Fruit fly (Drosophila melanogaster) whole organism, embryonic: ENCODE measurements around the gene ebo.

Experiments
- CG1024 ChIP-seq: fragments of 200-800 bp; sonication (Bioruptor generic); IDR thresholded peaks from 2 replicates; pipeline ENCODE4 v1.3.6; 2022; ENCODE audit warnings: missing biosample characterization, missing genetic modification characterization
- CG10267 ChIP-seq: fragments of 200-800 bp; sonication (Bioruptor generic); optimal IDR thresholded peaks from 2 replicates; lab custom pipeline; 2018; ENCODE audit warnings: missing biosample characterization, mild to moderate bottlenecking, missing genetic modification characterization, moderate library complexity
- CG10274 ChIP-seq: fragments of 200-800 bp; sonication (Bioruptor generic); optimal IDR thresholded peaks from 3 replicates; lab custom pipeline; 2017; ENCODE audit warnings: missing biosample characterization, mild to moderate bottlenecking, missing genetic modification characterization
- CG10654 ChIP-seq: fragments of 200-800 bp; sonication (Bioruptor generic); optimal IDR thresholded peaks from 2 replicates; lab custom pipeline; 2016; ENCODE audit warnings: missing biosample characterization, missing genetic modification characterization
- CG11456 ChIP-seq: fragments of 200-800 bp; sonication (Bioruptor generic); IDR thresholded peaks from 3 replicates; pipeline ENCODE4 v1.3.6; 2022; ENCODE audit warnings: missing biosample characterization, missing genetic modification characterization
- CG11723 ChIP-seq: fragments of 200-800 bp; sonication (Bioruptor generic); optimal IDR thresholded peaks from 2 replicates; lab custom pipeline; 2017; ENCODE audit warnings: missing biosample characterization, mild to moderate bottlenecking, missing genetic modification characterization
- CG12299 ChIP-seq: fragments of 200-800 bp; sonication (Bioruptor generic); optimal IDR thresholded peaks from 2 replicates; lab custom pipeline; 2018; ENCODE audit warnings: missing biosample characterization, mild to moderate bottlenecking, missing genetic modification characterization
- CG12769 ChIP-seq: fragments of 200-800 bp; sonication (Bioruptor generic); optimal IDR thresholded peaks from 2 replicates; lab custom pipeline; 2019; ENCODE audit warnings: missing biosample characterization, mild to moderate bottlenecking, missing genetic modification characterization, moderate library complexity
- CG13424 ChIP-seq: fragments of 200-800 bp; sonication (Bioruptor generic); optimal IDR thresholded peaks from 2 replicates; lab custom pipeline; 2019; ENCODE audit warnings: missing biosample characterization, mild to moderate bottlenecking, missing genetic modification characterization, moderate library complexity
- CG15073 ChIP-seq: fragments of 200-800 bp; sonication (Bioruptor generic); optimal IDR thresholded peaks from 2 replicates; lab custom pipeline; 2016; ENCODE audit warnings: missing biosample characterization, missing genetic modification characterization
- CG18011 ChIP-seq: fragments of 200-800 bp; sonication (Bioruptor generic); optimal IDR thresholded peaks from 2 replicates; lab custom pipeline; 2017; ENCODE audit warnings: missing biosample characterization, missing genetic modification characterization, mild to moderate bottlenecking, moderate library complexity, missing genotype
- CG18764 ChIP-seq: fragments of 200-800 bp; sonication (Bioruptor generic); optimal IDR thresholded peaks from 3 replicates; lab custom pipeline; 2016; ENCODE audit warnings: missing biosample characterization, missing genetic modification characterization
- CG32772 ChIP-seq: fragments of 200-800 bp; sonication (Bioruptor generic); IDR thresholded peaks from 2 replicates; pipeline ENCODE4 v1.3.6; 2022; ENCODE audit warnings: missing biosample characterization, missing genetic modification characterization
- CG3281 ChIP-seq: fragments of 200-800 bp; sonication (Bioruptor generic); optimal IDR thresholded peaks from 3 replicates; lab custom pipeline; 2017; ENCODE audit warnings: missing biosample characterization, mild to moderate bottlenecking, missing genetic modification characterization
- CG43689 ChIP-seq: fragments of 200-800 bp; sonication (Bioruptor generic); IDR thresholded peaks from 2 replicates; pipeline ENCODE4 v1.3.6; 2022; ENCODE audit warnings: missing biosample characterization, missing genetic modification characterization
- CG4424 ChIP-seq: fragments of 200-800 bp; sonication (Bioruptor generic); optimal IDR thresholded peaks from 3 replicates; lab custom pipeline; 2016; ENCODE audit warnings: missing biosample characterization, missing genetic modification characterization
- CG4617 ChIP-seq: fragments of 200-800 bp; sonication (Bioruptor generic); optimal IDR thresholded peaks from 3 replicates; lab custom pipeline; 2016; ENCODE audit warnings: missing biosample characterization, missing genetic modification characterization, borderline replicate concordance
- CG4730 ChIP-seq: fragments of 200-800 bp; sonication (Bioruptor generic); IDR thresholded peaks from 2 replicates; pipeline ENCODE4 v1.3.6; 2022; ENCODE audit warnings: missing biosample characterization, missing genetic modification characterization
- CG6254 ChIP-seq: fragments of 200-800 bp; sonication (Bioruptor generic); optimal IDR thresholded peaks from 3 replicates; lab custom pipeline; 2017; ENCODE audit warnings: mild to moderate bottlenecking, missing biosample characterization, missing genetic modification reagents, missing genetic modification characterization
- CG8281 ChIP-seq: fragments of 200-800 bp; sonication (Bioruptor generic); optimal IDR thresholded peaks from 2 replicates; lab custom pipeline; 2018; ENCODE audit warnings: missing biosample characterization, mild to moderate bottlenecking, missing genetic modification characterization, moderate library complexity
- CG9215 ChIP-seq: fragments of 200-800 bp; sonication (Bioruptor generic); IDR thresholded peaks from 2 replicates; pipeline ENCODE4 v1.3.6; 2022; ENCODE audit warnings: missing biosample characterization, missing genetic modification characterization
- D19B ChIP-seq: fragments of 200-800 bp; sonication (Bioruptor generic); optimal IDR thresholded peaks from 2 replicates; lab custom pipeline; 2017; ENCODE audit warnings: missing biosample characterization, mild to moderate bottlenecking, missing genetic modification characterization
- Dp ChIP-seq: fragments of 200-800 bp; sonication (Bioruptor generic); optimal IDR thresholded peaks from 2 replicates; lab custom pipeline; 2018; ENCODE audit warnings: missing biosample characterization, mild to moderate bottlenecking, missing genetic modification characterization, moderate library complexity
- Ets65A ChIP-seq: fragments of 200-800 bp; sonication (Bioruptor generic); peaks from one replicate; lab custom pipeline; 2016; ENCODE audit warnings: missing biosample characterization, missing genetic modification characterization
- Hsf ChIP-seq: fragments of 200-800 bp; sonication (Bioruptor generic); optimal IDR thresholded peaks from 3 replicates; lab custom pipeline; 2016; ENCODE audit warnings: missing biosample characterization, missing genetic modification characterization
- NfI ChIP-seq: fragments of 200-800 bp; sonication (Bioruptor generic); optimal IDR thresholded peaks from 3 replicates; lab custom pipeline; 2018; ENCODE audit warnings: missing biosample characterization, mild to moderate bottlenecking, missing genetic modification characterization, moderate library complexity
- Oaz ChIP-seq: fragments of 200-800 bp; sonication (Bioruptor generic); IDR thresholded peaks from 2 replicates; pipeline ENCODE4 v1.3.6; 2022; ENCODE audit warnings: missing biosample characterization, missing genetic modification characterization
- Oli ChIP-seq: fragments of 200-800 bp; sonication (Bioruptor generic); optimal IDR thresholded peaks from 2 replicates; lab custom pipeline; 2018; ENCODE audit warnings: missing biosample characterization, mild to moderate bottlenecking, missing genetic modification characterization, moderate library complexity
- Sox102F ChIP-seq: fragments of 200-800 bp; sonication (Bioruptor generic); optimal IDR thresholded peaks from 2 replicates; lab custom pipeline; 2018; ENCODE audit warnings: missing biosample characterization, mild to moderate bottlenecking, missing genetic modification characterization, moderate library complexity
- ap ChIP-seq: fragments of 200-800 bp; sonication (Bioruptor generic); IDR thresholded peaks from 2 replicates; pipeline ENCODE4 v1.3.6; 2022; ENCODE audit warnings: missing biosample characterization, missing genetic modification characterization
- chn ChIP-seq: fragments of 200-800 bp; sonication (Bioruptor generic); optimal IDR thresholded peaks from 2 replicates; lab custom pipeline; 2016; ENCODE audit warnings: missing biosample characterization, missing genetic modification characterization
- emc ChIP-seq: fragments of 200-800 bp; sonication (Bioruptor generic); optimal IDR thresholded peaks from 2 replicates; lab custom pipeline; 2016; ENCODE audit warnings: missing biosample characterization, missing genetic modification characterization
- fd96Cb ChIP-seq: fragments of 200-800 bp; sonication (Bioruptor generic); optimal IDR thresholded peaks from 2 replicates; lab custom pipeline; 2018; ENCODE audit warnings: missing biosample characterization, mild to moderate bottlenecking, missing genetic modification characterization, moderate library complexity
- gce ChIP-seq: fragments of 200-800 bp; sonication (Bioruptor generic); IDR thresholded peaks from 3 replicates; pipeline ENCODE4 v1.3.6; 2022; ENCODE audit warnings: missing biosample characterization, missing genetic modification characterization
- gsb ChIP-seq: fragments of 200-800 bp; sonication (Bioruptor generic); IDR thresholded peaks from 2 replicates; pipeline ENCODE4 v1.3.6; 2022; ENCODE audit warnings: missing biosample characterization, missing genetic modification characterization
- hbn ChIP-seq: fragments of 200-800 bp; sonication (Bioruptor generic); IDR thresholded peaks from 2 replicates; pipeline ENCODE4 v1.3.6; 2022; ENCODE audit warnings: missing biosample characterization, missing genetic modification characterization; ENCODE audit not compliant: partially characterized antibody
- her ChIP-seq: fragments of 200-800 bp; sonication (Bioruptor generic); optimal IDR thresholded peaks from 2 replicates; lab custom pipeline; 2016; ENCODE audit warnings: missing biosample characterization, missing genetic modification characterization
- jigr1 ChIP-seq: fragments of 200-800 bp; sonication (Bioruptor generic); IDR thresholded peaks from 3 replicates; pipeline ENCODE4 v1.3.6; 2022; ENCODE audit warnings: missing biosample characterization, missing genetic modification characterization
- lbe ChIP-seq: fragments of 200-800 bp; sonication (Bioruptor generic); optimal IDR thresholded peaks from 2 replicates; lab custom pipeline; 2016; ENCODE audit warnings: missing biosample characterization, mild to moderate bottlenecking, missing genetic modification characterization
- lilli ChIP-seq: fragments of 200-800 bp; sonication (Bioruptor generic); optimal IDR thresholded peaks from 3 replicates; lab custom pipeline; 2016; ENCODE audit warnings: missing biosample characterization, missing genetic modification characterization
- maf-S ChIP-seq: fragments of 200-800 bp; sonication (Bioruptor generic); optimal IDR thresholded peaks from 2 replicates; lab custom pipeline; 2016; ENCODE audit warnings: missing biosample characterization, missing genetic modification characterization
- pb ChIP-seq: fragments of 200-800 bp; sonication (Bioruptor generic); optimal IDR thresholded peaks from 3 replicates; lab custom pipeline; 2016; ENCODE audit warnings: missing biosample characterization, missing genetic modification characterization
- pros ChIP-seq: fragments of 200-800 bp; sonication (Bioruptor generic); optimal IDR thresholded peaks from 3 replicates; lab custom pipeline; 2019; ENCODE audit warnings: missing biosample characterization, mild to moderate bottlenecking, missing genetic modification characterization, moderate library complexity
- row ChIP-seq: fragments of 200-800 bp; sonication (Bioruptor generic); IDR thresholded peaks from 3 replicates; pipeline ENCODE4 v1.3.6; 2022; ENCODE audit warnings: missing biosample characterization, missing genetic modification characterization
- run ChIP-seq: fragments of 200-800 bp; sonication (Bioruptor generic); optimal IDR thresholded peaks from 3 replicates; lab custom pipeline; 2018; ENCODE audit warnings: missing biosample characterization, mild to moderate bottlenecking, missing genetic modification characterization
- sim ChIP-seq: fragments of 200-800 bp; sonication (Bioruptor generic); IDR thresholded peaks from 2 replicates; pipeline ENCODE4 v1.3.6; 2022; ENCODE audit warnings: missing biosample characterization, missing genetic modification characterization
- slbo ChIP-seq: fragments of 200-800 bp; sonication (Bioruptor generic); IDR thresholded peaks from 2 replicates; pipeline ENCODE4 v1.3.6; 2022; ENCODE audit warnings: missing biosample characterization, missing genetic modification characterization
- so ChIP-seq: fragments of 200-800 bp; sonication (Bioruptor generic); IDR thresholded peaks from 3 replicates; pipeline ENCODE4 v1.3.6; 2022; ENCODE audit warnings: missing biosample characterization, missing genetic modification characterization
- usp ChIP-seq: fragments of >200 bp; optimal IDR thresholded peaks from 2 replicates; lab custom pipeline; 2017; ENCODE audit warnings: missing biosample characterization, missing genetic modification characterization
- wor ChIP-seq: fragments of 200-800 bp; sonication (Bioruptor generic); IDR thresholded peaks from 2 replicates; pipeline ENCODE4 v1.3.6; 2022; ENCODE audit warnings: missing biosample characterization, missing genetic modification characterization

ebo gene

DNA sequence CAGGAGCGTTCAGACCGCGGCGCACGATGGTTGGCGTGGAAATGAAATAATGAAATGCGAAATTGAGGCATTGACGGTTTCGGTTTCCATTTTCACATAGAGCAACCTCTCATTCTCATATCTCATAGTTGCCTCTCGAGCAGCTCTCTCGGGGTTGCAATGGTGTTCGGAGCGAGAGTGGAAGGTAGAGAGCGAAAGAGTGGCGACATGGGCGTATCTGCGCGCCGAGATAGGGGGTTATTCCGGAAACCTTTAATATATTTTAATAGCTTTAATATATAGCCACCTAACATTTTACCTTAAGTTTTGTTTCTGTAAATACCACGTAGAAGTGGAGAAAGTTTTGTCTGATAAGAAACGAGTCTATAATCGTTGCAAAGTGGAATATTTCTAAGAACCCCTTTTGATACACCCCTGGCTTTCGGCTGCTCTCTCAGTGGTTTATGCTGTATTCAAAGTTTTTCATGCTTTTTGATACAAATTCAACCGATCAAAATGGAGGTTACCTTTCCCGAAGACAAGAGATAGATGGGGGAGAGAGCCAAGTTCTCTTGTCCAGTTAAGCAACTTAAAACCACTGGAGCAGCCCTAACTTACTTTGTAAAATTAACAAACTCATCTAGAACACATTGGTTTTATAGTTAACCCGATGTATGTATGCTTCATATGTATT is 46.9 kb upstream of the ebo start, which contains the start of gene elav (continued):
- TF ChIP-seq run (tag; lab: Kevin White, UChicago) = peak; percentile 98
- peak; percentile 100 for TF ChIP-seq row (GFP tag; lab: Robert Waterston, UW)
- TF ChIP-seq so (GFP tag; lab: Robert Waterston, UW) = peak; percentile 98
- TF ChIP-seq CG18764 (GFP tag; lab: Kevin White, UChicago) = peak; percentile 96
- TF ChIP-seq CG4617 (GFP tag; lab: Kevin White, UChicago) = peak; percentile 94
- TF ChIP-seq D19B (GFP tag; lab: Kevin White, UChicago) = peak; percentile 95
- TF ChIP-seq CG8281 (tag; lab: Kevin White, UChicago) = peak; percentile 100
- TF ChIP-seq gce = peak; percentile 92
- TF ChIP-seq fd96Cb (tag; lab: Kevin White, UChicago) = peak; percentile 98
- peak; percentile 97 for TF ChIP-seq CG10267 (tag; lab: Kevin White, UChicago)
- peak; percentile 98 for TF ChIP-seq chn
- peak; percentile 85 for TF ChIP-seq pb
- peak; percentile 96 for TF ChIP-seq lbe
- TF ChIP-seq her (GFP tag; lab: Kevin White, UChicago) = peak; percentile 91
- TF ChIP-seq Dp (GFP tag; lab: Kevin White, UChicago) = peak; percentile 37
- TF ChIP-seq CG32772 (GFP tag; lab: Robert Waterston, UW) = peak; percentile 98
- peak; percentile 99 for TF ChIP-seq CG3281 (GFP tag; lab: Kevin White, UChicago)
- TF ChIP-seq CG4730 (GFP tag; lab: Robert Waterston, UW) = peak; percentile 97
- no peak for TF ChIP-seq usp (GFP tag; lab: Kevin White, UChicago)
- peak; percentile 97 for TF ChIP-seq wor (GFP tag; lab: Robert Waterston, UW)
- TF ChIP-seq CG4424 (GFP tag; lab: Kevin White, UChicago) = peak; percentile 99
- TF ChIP-seq emc = peak; percentile 86
- TF ChIP-seq CG11456 = peak; percentile 98
- peak; percentile 98 for TF ChIP-seq Sox102F (GFP tag; lab: Kevin White, UChicago)
- TF ChIP-seq pros = peak; percentile 97
- peak; percentile 83 for TF ChIP-seq CG15073 (GFP tag; lab: Kevin White, UChicago)
- TF ChIP-seq Hsf (GFP tag; lab: Kevin White, UChicago) = peak; percentile 99
- TF ChIP-seq CG11723 = peak; percentile 98
- TF ChIP-seq gsb (GFP tag; lab: Robert Waterston, UW) = peak; percentile 98
- peak; percentile 97 for TF ChIP-seq CG10654 (GFP tag; lab: Kevin White, UChicago)
- peak; percentile 94 for TF ChIP-seq sim (GFP tag; lab: Robert Waterston, UW)
- peak; percentile 99 for TF ChIP-seq CG13424
- TF ChIP-seq CG10274 (GFP tag; lab: Kevin White, UChicago) = peak; percentile 92
- peak; percentile 99 for TF ChIP-seq Oli (tag; lab: Kevin White, UChicago)
- TF ChIP-seq Ets65A = peak; percentile 98
- TF ChIP-seq CG12769 (tag; lab: Kevin White, UChicago) = peak; percentile 98
- TF ChIP-seq CG12299 (tag; lab: Kevin White, UChicago) = peak; percentile 99
- TF ChIP-seq NfI = peak; percentile 99
- TF ChIP-seq Oaz = peak; percentile 97
- peak; percentile 23; the same call in 1 of the 2 replicates for TF ChIP-seq hbn (GFP tag; lab: Robert Waterston, UW)
- peak; percentile 93 for TF ChIP-seq CG43689
- TF ChIP-seq maf-S (GFP tag; lab: Kevin White, UChicago) = peak; percentile 96
- TF ChIP-seq CG6254 = peak; percentile 96
- peak; percentile 99 for TF ChIP-seq lilli
- peak; percentile 99 for TF ChIP-seq slbo (GFP tag; lab: Robert Waterston, UW)
- TF ChIP-seq ap (GFP tag; lab: Robert Waterston, UW) = peak; percentile 96
- TF ChIP-seq CG9215 (GFP tag; lab: Robert Waterston, UW) = peak; percentile 98
- TF ChIP-seq CG1024 (GFP tag; lab: Robert Waterston, UW) = peak; percentile 90
- peak; percentile 94 for TF ChIP-seq jigr1 (GFP tag; lab: Robert Waterston, UW)
- peak; percentile 91 for TF ChIP-seq CG18011
